Worm (Caenorhabditis elegans): ENCODE measurements around the gene C09F12.3.

The C09F12.3 gene

DNA sequence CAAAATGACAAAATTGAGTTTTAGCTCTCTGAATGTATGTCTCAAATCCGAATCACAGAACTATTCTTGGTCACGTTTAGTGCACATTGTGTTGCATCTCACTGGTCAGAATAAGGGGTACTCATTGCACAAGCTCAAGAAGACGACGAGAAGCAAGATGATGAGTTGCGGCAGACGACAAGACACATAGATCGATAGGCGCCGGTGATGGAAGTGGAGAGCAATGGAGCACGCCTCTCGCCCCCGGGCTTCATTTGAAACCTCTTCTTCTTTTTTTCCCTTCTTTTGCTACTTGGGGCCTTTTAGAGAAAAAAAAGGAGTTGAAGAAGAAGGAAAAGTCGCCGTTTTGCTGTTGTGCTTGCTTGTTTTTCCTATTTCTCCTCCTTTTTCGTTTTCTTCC lies 25.7 kb upstream of the C09F12.3 start, which contains the start of gene apt-9 (continued):
- TF ChIP-seq skn-1 (tag; optimal IDR thresholded peaks at IDR 0.05) (no peak), lin-39 (tag; optimal IDR thresholded peaks at IDR 0.05) (no peak), alr-1 (tag; optimal IDR thresholded peaks at IDR 0.05) (no peak)

DNA sequence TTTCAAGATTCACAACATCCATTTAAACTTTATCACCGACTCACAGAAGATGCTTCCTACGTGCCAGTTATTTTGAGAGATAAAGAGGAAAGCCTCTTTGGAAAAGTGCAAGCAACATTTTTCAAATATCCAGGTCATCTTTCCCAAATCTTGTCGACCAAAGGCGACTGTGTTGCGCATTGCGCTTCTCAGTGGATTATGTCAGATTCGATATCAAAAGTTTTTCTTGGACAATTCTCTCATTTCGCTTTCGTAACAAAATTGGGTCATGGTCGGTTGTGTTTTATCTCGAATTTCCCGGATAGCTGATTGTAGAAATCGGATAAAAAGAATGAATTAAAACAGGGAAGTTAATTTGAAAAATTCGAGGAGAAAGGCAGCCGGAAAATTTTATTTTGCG lies 24.6 kb upstream of the C09F12.3 start:
- peak; percentile 6 for TF ChIP-seq fos-1 (tag; optimal IDR thresholded peaks at IDR 0.05)
- TF ChIP-seq egl-27 (tag; optimal IDR thresholded peaks at IDR 0.05), result peak; percentile 25
- TF ChIP-seq gmeb-1 (tag; optimal IDR thresholded peaks at IDR 0.05), result no peak

DNA sequence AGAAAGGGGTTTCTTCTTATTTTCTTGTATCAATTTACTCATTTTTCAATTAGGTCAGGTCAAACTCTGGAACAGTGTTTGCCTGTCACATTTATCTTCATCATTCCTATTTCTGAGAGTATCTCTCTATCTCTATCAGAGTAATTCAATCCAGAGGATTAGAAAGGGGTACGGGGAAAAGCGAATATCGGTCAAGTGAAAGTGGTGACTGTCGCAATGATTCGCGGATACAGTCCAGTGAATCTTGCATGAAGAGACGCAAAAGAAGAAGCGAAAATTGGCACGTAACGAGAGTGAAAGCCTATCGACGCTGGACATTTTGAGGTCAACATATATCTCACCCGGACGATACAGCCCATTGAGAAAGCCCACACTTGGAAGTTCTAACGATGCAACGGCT lies 22.1 kb upstream of the C09F12.3 start, which contains the start of gene lpr-4:
TSS of gene lpr-4 (plus strand) at position 328 of the 400 bp plus-strand sequence.
- TF ChIP-seq nhr-12 (tag; optimal IDR thresholded peaks at IDR 0.05) (no peak), lin-13 (GFP tag; optimal IDR thresholded peaks at IDR 0.05) (no peak), sma-9 (GFP tag; optimal IDR thresholded peaks at IDR 0.05) (peak; percentile 23), sma-9 (tag; optimal IDR thresholded peaks at IDR 0.05) (no peak), elt-1 (tag; optimal IDR thresholded peaks at IDR 0.05) (no peak), R02D3.7 (tag; optimal IDR thresholded peaks at IDR 0.05) (no peak), mbf-1 (tag; optimal IDR thresholded peaks at IDR 0.05) (no peak), gmeb-1 (tag; optimal IDR thresholded peaks at IDR 0.05) (no peak), peb-1 (tag; optimal IDR thresholded peaks at IDR 0.05) (no peak), nhr-10 (tag; optimal IDR thresholded peaks at IDR 0.05) (no peak), zag-1 (tag; optimal IDR thresholded peaks at IDR 0.05) (no peak), crh-2 (tag; optimal IDR thresholded peaks at IDR 0.05) (no peak), egl-27 (tag; optimal IDR thresholded peaks at IDR 0.05) (peak; percentile 47), nhr-11 (tag; optimal IDR thresholded peaks at IDR 0.05) (no peak), blmp-1 (tag; optimal IDR thresholded peaks at IDR 0.05; ENCODE audit: insufficient read depth) (peak; percentile 94), unc-39 (tag; optimal IDR thresholded peaks at IDR 0.05) (no peak), mab-5 (tag; optimal IDR thresholded peaks at IDR 0.05) (no peak), nhr-6 (tag; optimal IDR thresholded peaks at IDR 0.05) (no peak), snpc-4 (tag; optimal IDR thresholded peaks at IDR 0.05) (no peak), nhr-21 (tag; optimal IDR thresholded peaks at IDR 0.05) (peak; percentile 76), Y55F3AM.14 (GFP tag; optimal IDR thresholded peaks at IDR 0.05) (no peak), ama-1 (optimal IDR thresholded peaks at IDR 0.05) (no peak), sma-3 (GFP tag; optimal IDR thresholded peaks at IDR 0.05) (no peak), unc-55 (GFP tag; optimal IDR thresholded peaks at IDR 0.05) (no peak), nhr-237 (tag; optimal IDR thresholded peaks at IDR 0.05) (no peak), lin-39 (tag; optimal IDR thresholded peaks at IDR 0.05) (no peak), nhr-129 (tag; optimal IDR thresholded peaks at IDR 0.05) (no peak), lsy-2 (tag; optimal IDR thresholded peaks at IDR 0.05) (peak in 1 of 2 experiments; percentile 20), ZK546.5 (tag; optimal IDR thresholded peaks at IDR 0.05) (no peak), elt-3 (tag; optimal IDR thresholded peaks at IDR 0.05) (no peak), aly-2 (tag; optimal IDR thresholded peaks at IDR 0.05) (no peak), dmd-4 (tag; optimal IDR thresholded peaks at IDR 0.05) (no peak), C34F6.9 (tag; optimal IDR thresholded peaks at IDR 0.05) (no peak), mdl-1 (tag; optimal IDR thresholded peaks at IDR 0.05) (no peak), ztf-1 (GFP tag; conservative IDR thresholded peaks at IDR 0.05) (no peak), nhr-25 (tag; optimal IDR thresholded peaks at IDR 0.05) (peak; percentile 16), skn-1 (tag; optimal IDR thresholded peaks at IDR 0.05) (no peak), unc-62 (GFP tag; optimal IDR thresholded peaks at IDR 0.05) (no peak), nhr-77 (tag; optimal IDR thresholded peaks at IDR 0.05) (no peak), ztf-11 (tag; optimal IDR thresholded peaks at IDR 0.05) (no peak), ztf-4 (tag; optimal IDR thresholded peaks at IDR 0.05) (no peak), alr-1 (tag; optimal IDR thresholded peaks at IDR 0.05) (no peak), ceh-82 (tag; optimal IDR thresholded peaks at IDR 0.05) (no peak), ceh-16 (tag; optimal IDR thresholded peaks at IDR 0.05) (no peak), sem-4 (tag; optimal IDR thresholded peaks at IDR 0.05) (peak; percentile 13), lin-11 (tag; optimal IDR thresholded peaks at IDR 0.05) (no peak), F13H6.1 (tag; optimal IDR thresholded peaks at IDR 0.05) (no peak), fos-1 (tag; optimal IDR thresholded peaks at IDR 0.05) (peak; percentile 56), nhr-23 (tag; optimal IDR thresholded peaks at IDR 0.05) (no peak)

All from whole organism, L2 larva.